Worm (Caenorhabditis elegans): Measurements from ENCODE around the gene F53G2.3.

Gene F53G2.3

DNA sequence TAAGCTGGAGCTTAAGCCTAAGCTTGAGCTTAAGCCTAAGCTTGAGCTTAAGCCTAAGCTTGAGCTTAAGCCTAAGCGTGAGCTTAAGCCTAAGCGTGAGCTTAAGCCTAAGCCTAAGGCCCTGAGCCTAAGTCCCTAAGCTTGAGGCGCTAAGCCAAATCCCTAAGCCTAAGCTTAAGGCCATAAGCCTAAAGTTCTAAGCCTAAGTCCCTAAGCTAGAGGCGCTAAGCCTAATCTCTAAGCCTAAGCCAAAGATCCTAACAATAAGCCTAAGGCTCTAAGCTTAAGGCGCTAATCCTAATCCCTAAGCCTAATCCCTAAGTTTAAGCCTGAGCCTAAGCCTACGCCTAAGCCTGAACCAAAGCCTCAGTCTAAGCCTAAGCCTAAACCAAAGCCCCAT is 45.5 kb downstream of the F53G2.3 start:
- no peak for TF ChIP-seq F57A8.1 (GFP tag; optimal IDR thresholded peaks at IDR 0.05)
- TF ChIP-seq ceh-91 (GFP tag; IDR thresholded peaks at IDR 0.05): no peak
- no peak for TF ChIP-seq attf-5 (GFP tag; optimal IDR thresholded peaks at IDR 0.05)
- TF ChIP-seq nhr-179 (tag; optimal IDR thresholded peaks at IDR 0.05): no peak
- no peak for TF ChIP-seq K12H6.12 (tag; optimal IDR thresholded peaks at IDR 0.05)
- TF ChIP-seq somi-1 (GFP tag; optimal IDR thresholded peaks at IDR 0.05): no peak
- no peak for TF ChIP-seq cebp-1 (GFP tag; IDR thresholded peaks at IDR 0.05)
- no peak for TF ChIP-seq cebp-1 (tag; optimal IDR thresholded peaks at IDR 0.05)
- no peak for TF ChIP-seq Y53G8AR.9 (GFP tag; conservative IDR thresholded peaks at IDR 0.05)

- no peak for TF ChIP-seq bed-1 (GFP tag; IDR thresholded peaks at IDR 0.05)
- no peak for TF ChIP-seq repo-1 (tag; optimal IDR thresholded peaks at IDR 0.05)
- TF ChIP-seq ceh-91 (GFP tag; IDR thresholded peaks at IDR 0.05): no peak
- no peak for TF ChIP-seq ceh-79 (tag; optimal IDR thresholded peaks at IDR 0.05)
Measured at ce11 chrII:2526887-2527286, 46.7 kb downstream of the F53G2.3 start.

DNA sequence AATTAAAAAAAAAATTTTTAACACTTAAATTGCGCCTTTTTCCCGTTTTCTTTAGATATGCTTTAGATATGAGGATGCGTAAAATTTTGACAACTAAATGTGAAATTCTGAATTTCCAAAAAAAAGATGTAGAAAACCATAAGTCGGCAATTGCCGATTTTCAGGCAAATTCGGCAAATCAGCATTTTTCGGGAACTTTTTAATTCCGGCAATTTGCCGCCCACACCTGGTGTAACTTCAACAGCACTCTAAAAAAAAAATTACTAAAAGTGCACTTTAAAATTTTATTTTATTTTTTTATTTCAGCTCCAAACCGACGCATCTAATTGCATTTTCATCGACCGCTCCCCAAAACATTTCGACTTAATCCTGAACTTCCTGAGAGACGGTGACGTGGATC is 50.3 kb downstream of the F53G2.3 start, which contains the start of gene K02F6.6:
K02F6.6 (plus strand) TSS at position 301 of the 400 bp plus-strand sequence.
- TF ChIP-seq dpff-1 (tag; optimal IDR thresholded peaks at IDR 0.05) (no peak), F57A8.1 (GFP tag; optimal IDR thresholded peaks at IDR 0.05) (no peak), ceh-79 (tag; optimal IDR thresholded peaks at IDR 0.05) (no peak), B0336.3 (GFP tag; IDR thresholded peaks at IDR 0.05) (no peak), rpc-1 (optimal IDR thresholded peaks at IDR 0.05) (no peak), rpc-1 (tag; optimal IDR thresholded peaks at IDR 0.05) (no peak), zfh-2 (GFP tag; conservative IDR thresholded peaks at IDR 0.05) (no peak), madf-3 (GFP tag; IDR thresholded peaks at IDR 0.05) (no peak), Y53G8AR.9 (GFP tag; conservative IDR thresholded peaks at IDR 0.05) (no peak), nhr-80 (tag; optimal IDR thresholded peaks at IDR 0.05) (no peak), pha-4 (tag; optimal IDR thresholded peaks at IDR 0.05) (no peak), nfyb-1 (GFP tag; IDR thresholded peaks at IDR 0.05) (no peak), xnd-1 (tag; optimal IDR thresholded peaks at IDR 0.05) (no peak)
